Worm (Caenorhabditis elegans): Measurements from ENCODE around the gene chmp-7.

ce11 chrII:9053564-9053963, 1.2 kb upstream of the chmp-7 start, which contains the start of gene T24B8.7:
- no peak for TF ChIP-seq rnt-1 (tag; optimal IDR thresholded peaks at IDR 0.05)
- no peak for TF ChIP-seq ceh-18 (tag; optimal IDR thresholded peaks at IDR 0.05)
- no peak for TF ChIP-seq ceh-9 (tag; optimal IDR thresholded peaks at IDR 0.05)
- TF ChIP-seq ceh-6 (GFP tag; optimal IDR thresholded peaks at IDR 0.05) = no peak
- TF ChIP-seq pqm-1 (tag; optimal IDR thresholded peaks at IDR 0.05) = no peak
- TF ChIP-seq ztf-16 (tag; optimal IDR thresholded peaks at IDR 0.05) = no peak
- no peak for TF ChIP-seq unc-3 (GFP tag; conservative IDR thresholded peaks at IDR 0.05)
- no peak for TF ChIP-seq unc-3 (tag; optimal IDR thresholded peaks at IDR 0.05)
- TF ChIP-seq syd-9 (tag; optimal IDR thresholded peaks at IDR 0.05) = no peak
- TF ChIP-seq tbx-2 (tag; optimal IDR thresholded peaks at IDR 0.05) = no peak
- TF ChIP-seq eyg-1 (tag; optimal IDR thresholded peaks at IDR 0.05) = no peak

All from whole organism, late embryonic.